Fruit fly (Drosophila melanogaster): ENCODE data around the gene comm2.

The comm2 gene

DNA sequence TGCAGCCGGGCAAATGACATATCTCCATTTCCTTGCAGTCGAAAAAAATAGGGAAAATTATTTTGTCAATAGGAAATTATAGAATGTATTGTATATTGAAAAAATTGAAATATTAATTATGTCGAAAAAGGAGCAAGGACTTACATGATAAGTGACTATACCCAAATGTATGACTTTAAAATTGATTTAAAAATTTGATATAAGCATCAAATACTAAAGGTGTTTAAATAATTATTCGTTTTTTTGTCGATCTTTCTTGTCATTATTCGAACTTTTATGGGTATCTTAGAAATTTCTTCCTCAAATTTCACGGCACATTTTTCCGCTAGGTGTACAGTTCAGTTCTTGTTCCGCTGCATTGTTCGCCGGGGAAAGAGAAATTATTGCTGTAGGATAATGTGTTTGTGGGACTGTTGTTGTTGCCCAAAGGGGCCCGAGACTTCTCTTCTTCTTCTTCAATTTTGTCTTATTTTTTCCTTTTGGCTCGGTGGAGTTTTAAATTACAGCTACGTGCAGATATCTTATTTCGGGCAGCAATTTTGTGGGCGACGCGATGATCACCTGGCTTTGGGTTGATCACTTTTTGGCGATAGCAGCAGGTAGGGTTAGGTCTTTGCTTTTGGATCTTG, 802 bp upstream of the comm2 start (continued):
- no peak for TF ChIP-seq Ets97D (GFP tag; optimal IDR thresholded peaks at IDR 0.05)
- TF ChIP-seq CG1832 (GFP tag; optimal IDR thresholded peaks at IDR 0.05) = no peak
- no peak for TF ChIP-seq Hmr (GFP tag; optimal IDR thresholded peaks at IDR 0.05)
- no peak for TF ChIP-seq CG14014 (GFP tag; IDR thresholded peaks at IDR 0.05)
- no peak for TF ChIP-seq tgo (GFP tag; IDR thresholded peaks at IDR 0.05)
- TF ChIP-seq crc (GFP tag; optimal IDR thresholded peaks at IDR 0.05) = no peak
- TF ChIP-seq nmo (GFP tag; optimal IDR thresholded peaks at IDR 0.05) = peak; percentile 82
- peak; percentile 65 for TF ChIP-seq grau (tag; optimal IDR thresholded peaks at IDR 0.05)
- no peak for TF ChIP-seq CG13123 (GFP tag; optimal IDR thresholded peaks at IDR 0.05)
- TF ChIP-seq CG4707 (GFP tag; optimal IDR thresholded peaks at IDR 0.05) = no peak
- TF ChIP-seq HLHmδ (GFP tag; optimal IDR thresholded peaks at IDR 0.05) = no peak
- TF ChIP-seq ftz-f1 (GFP tag; optimal IDR thresholded peaks at IDR 0.05) = no peak
- peak; percentile 27 for TF ChIP-seq CG11504 (tag; optimal IDR thresholded peaks at IDR 0.05)
- no peak for TF ChIP-seq nau (GFP tag; optimal IDR thresholded peaks at IDR 0.05)
- peak in 1 of 3 experiments; percentile 96 for TF ChIP-seq lola (GFP tag; optimal IDR thresholded peaks at IDR 0.05)
- TF ChIP-seq Tbp (GFP tag; optimal IDR thresholded peaks at IDR 0.05) = no peak
- TF ChIP-seq Chrac-16 (GFP tag; optimal IDR thresholded peaks at IDR 0.05) = peak; percentile 63
- no peak for TF ChIP-seq Lpt (GFP tag; optimal IDR thresholded peaks at IDR 0.05)
- no peak for TF ChIP-seq CG42726 (GFP tag; IDR thresholded peaks at IDR 0.05; ENCODE audit: partially characterized antibody)
- no peak for TF ChIP-seq Ada2b (GFP tag; IDR thresholded peaks at IDR 0.05)
- no peak for TF ChIP-seq CG1792 (GFP tag; optimal IDR thresholded peaks at IDR 0.05)
- no peak for TF ChIP-seq vfl (GFP tag; optimal IDR thresholded peaks at IDR 0.05)
- peak; percentile 26 for TF ChIP-seq Hr3 (GFP tag; optimal IDR thresholded peaks at IDR 0.05)
- TF ChIP-seq Opbp (GFP tag; IDR thresholded peaks at IDR 0.05; ENCODE audit: partially characterized antibody) = no peak
- no peak for TF ChIP-seq CG13296 (GFP tag; optimal IDR thresholded peaks at IDR 0.05)
- no peak for TF ChIP-seq btn (GFP tag; optimal IDR thresholded peaks at IDR 0.05)
- no peak for TF ChIP-seq CG12104 (GFP tag; optimal IDR thresholded peaks at IDR 0.05)
- TF ChIP-seq CG18599 (GFP tag; optimal IDR thresholded peaks at IDR 0.05) = no peak
- no peak for TF ChIP-seq CG10366 (GFP tag; IDR thresholded peaks at IDR 0.05)
- no peak for TF ChIP-seq scrt (GFP tag; optimal IDR thresholded peaks at IDR 0.05)
- TF ChIP-seq Ets65A (GFP tag) = no peak
- peak; percentile 38 for TF ChIP-seq CG2875 (GFP tag; optimal IDR thresholded peaks at IDR 0.05)
- TF ChIP-seq CG6654 (GFP tag; optimal IDR thresholded peaks at IDR 0.05) = no peak
- TF ChIP-seq Med (GFP tag) = no peak
- TF ChIP-seq Hr78 (GFP tag; optimal IDR thresholded peaks at IDR 0.05) = no peak
- no peak for TF ChIP-seq wor (GFP tag; IDR thresholded peaks at IDR 0.05)
- TF ChIP-seq otp (GFP tag; IDR thresholded peaks at IDR 0.05) = no peak
- TF ChIP-seq Mrtf (GFP tag; IDR thresholded peaks at IDR 0.05) = no peak
- TF ChIP-seq dmrt99B (tag; optimal IDR thresholded peaks at IDR 0.05) = no peak
- no peak for TF ChIP-seq CG16863 (GFP tag; optimal IDR thresholded peaks at IDR 0.05)
- no peak for TF ChIP-seq psq (GFP tag; optimal IDR thresholded peaks at IDR 0.05)
- no peak for TF ChIP-seq chm (GFP tag; IDR thresholded peaks at IDR 0.05)
- no peak for TF ChIP-seq Bdp1 (GFP tag; optimal IDR thresholded peaks at IDR 0.05)
- TF ChIP-seq HmgZ (tag; optimal IDR thresholded peaks at IDR 0.05) = no peak
- no peak for TF ChIP-seq slbo (GFP tag; IDR thresholded peaks at IDR 0.05)
- no peak for TF ChIP-seq Ptx1 (GFP tag; IDR thresholded peaks at IDR 0.05)
- no peak for TF ChIP-seq fd3F (GFP tag; optimal IDR thresholded peaks at IDR 0.05)
- TF ChIP-seq peb (GFP tag; IDR thresholded peaks at IDR 0.05) = no peak
- TF ChIP-seq cato (GFP tag; optimal IDR thresholded peaks at IDR 0.05; ENCODE audit: borderline replicate concordance) = no peak
- no peak for TF ChIP-seq CG8944 (GFP tag; optimal IDR thresholded peaks at IDR 0.05)
- peak; percentile 83 for TF ChIP-seq CG33557 (GFP tag; optimal IDR thresholded peaks at IDR 0.05)
